Worm (Caenorhabditis elegans) whole organism, L4 larva: ENCODE measurements around the gene eif-2A.
A peak's percentile ranks its signal among the peaks of the same experiment; 100 is the strongest.

Source experiments
- T26A8.4 ChIP-seq: fragments of 200-800 bp; sonication (Bioruptor generic); IDR thresholded peaks from 2 replicates; pipeline ENCODE4 v1.3.6; 2022; ENCODE audit warnings: missing genetic modification characterization, missing compliant biosample characterization
- Y48G9A.11 ChIP-seq: fragments of 200-800 bp; sonication (Bioruptor generic); IDR thresholded peaks from 2 replicates; pipeline ENCODE4 v1.3.6; 2022; ENCODE audit warnings: missing genetic modification reagents, missing genetic modification characterization, missing compliant biosample characterization
- Y75B8A.6 ChIP-seq: fragments of 200-800 bp; sonication (Bioruptor generic); IDR thresholded peaks from 2 replicates; pipeline ENCODE4 v1.3.6; 2022; ENCODE audit warnings: missing genetic modification reagents, missing genetic modification characterization, missing compliant biosample characterization
- aha-1 ChIP-seq: fragments of 150-350 bp; peaks from one replicate; lab custom pipeline; 2014; ENCODE audit warnings: missing biosample characterization, missing genetic modification characterization
- ama-1 ChIP-seq: fragments of 150-350 bp; optimal IDR thresholded peaks from 2 replicates; lab custom pipeline; 2014; ENCODE audit warnings: inconsistent platforms, mixed read lengths
- ceh-32 ChIP-seq: sonication (generic microtip); optimal IDR thresholded peaks from 2 replicates; lab custom pipeline; 2016; ENCODE audit warnings: mild to moderate bottlenecking, missing genetic modification characterization, missing compliant biosample characterization; ENCODE audit not compliant: poor library complexity
- daf-12 ChIP-seq: fragments of 150-350 bp; optimal IDR thresholded peaks from 2 replicates; lab custom pipeline; 2014; ENCODE audit warnings: missing biosample characterization, missing genetic modification reagents, missing genetic modification characterization
- daf-16 ChIP-seq, 3 experiments: sonication (generic microtip); optimal IDR thresholded peaks; 2 replicates each; lab custom pipeline; 2016 to 2017; ENCODE audit warnings: missing genetic modification characterization in 3 of 3, missing genetic modification reagents in 3 of 3, mild to moderate bottlenecking in 2 of 3, missing compliant biosample characterization in 2 of 3, missing biosample characterization in 1 of 3, moderate library complexity in 1 of 3
- daf-8 ChIP-seq: fragments of 200-800 bp; sonication (Bioruptor generic); IDR thresholded peaks from 2 replicates; pipeline ENCODE4 v1.3.6; 2022; ENCODE audit warnings: missing genetic modification characterization, missing compliant biosample characterization
- dmd-6 ChIP-seq: fragments of 200-800 bp; sonication (Bioruptor generic); IDR thresholded peaks from 2 replicates; pipeline ENCODE4 v1.3.6; 2022; ENCODE audit warnings: missing genetic modification reagents, missing genetic modification characterization, missing compliant biosample characterization
- dmd-8 ChIP-seq: fragments of 200-800 bp; sonication (Bioruptor generic); IDR thresholded peaks from 2 replicates; pipeline ENCODE4 v1.3.6; 2022; ENCODE audit warnings: missing genetic modification characterization, missing compliant biosample characterization
- dve-1 ChIP-seq: sonication (generic microtip); optimal IDR thresholded peaks from 2 replicates; lab custom pipeline; 2017; ENCODE audit warnings: antibody characterized with exemption, mild to moderate bottlenecking, missing genetic modification characterization, missing compliant biosample characterization; ENCODE audit not compliant: insufficient read depth
- egl-43 ChIP-seq: fragments of 200-800 bp; sonication (Bioruptor generic); IDR thresholded peaks from 2 replicates; pipeline ENCODE4 v1.3.6; 2022; ENCODE audit warnings: missing genetic modification reagents, missing genetic modification characterization, missing compliant biosample characterization
- hlh-30 ChIP-seq: sonication (generic microtip); optimal IDR thresholded peaks from 2 replicates; lab custom pipeline; 2017; ENCODE audit warnings: antibody characterized with exemption, mild to moderate bottlenecking, missing genetic modification characterization, missing compliant biosample characterization; ENCODE audit not compliant: insufficient read depth
- lin-13 ChIP-seq: fragments of 150-350 bp; optimal IDR thresholded peaks from 2 replicates; lab custom pipeline; 2014; ENCODE audit warnings: missing biosample characterization, missing genetic modification reagents, missing genetic modification characterization
- lin-38 ChIP-seq: fragments of 200-800 bp; sonication (Bioruptor generic); IDR thresholded peaks from 2 replicates; pipeline ENCODE4 v1.3.6; 2022; ENCODE audit warnings: missing genetic modification reagents, missing genetic modification characterization, missing compliant biosample characterization
- lsy-2 ChIP-seq, 2 experiments: fragments of 150-350 bp in 1 of 2; sonication (generic microtip) in 1 of 2; optimal IDR thresholded peaks; 2 replicates each; lab custom pipeline; 2014 to 2017; ENCODE audit warnings: missing biosample characterization in 2 of 2, missing genetic modification characterization in 2 of 2
- madf-9 ChIP-seq: fragments of 200-800 bp; sonication (Bioruptor generic); conservative IDR thresholded peaks from 2 replicates; pipeline ENCODE4 v1.3.6; 2022; ENCODE audit warnings: missing genetic modification reagents, missing genetic modification characterization, missing compliant biosample characterization
- mep-1 ChIP-seq: fragments of 150-350 bp; sonication (generic microtip); optimal IDR thresholded peaks from 3 replicates; lab custom pipeline; 2014; ENCODE audit warnings: missing biosample characterization, missing genetic modification characterization
- mes-2 ChIP-seq: sonication (generic microtip); optimal IDR thresholded peaks from 2 replicates; lab custom pipeline; 2016; ENCODE audit warnings: missing genotype, mild to moderate bottlenecking, missing genetic modification characterization, missing compliant biosample characterization; ENCODE audit not compliant: poor library complexity, severe bottlenecking
- nhr-102 ChIP-seq: sonication (generic microtip); optimal IDR thresholded peaks from 2 replicates; lab custom pipeline; 2016; ENCODE audit warnings: mild to moderate bottlenecking, missing genetic modification characterization, moderate library complexity, missing compliant biosample characterization
- nhr-11 ChIP-seq: fragments of 150-350 bp; optimal IDR thresholded peaks from 2 replicates; lab custom pipeline; 2014; ENCODE audit warnings: missing biosample characterization, missing genetic modification characterization
- nhr-25 ChIP-seq: sonication (generic microtip); optimal IDR thresholded peaks from 2 replicates; lab custom pipeline; 2017; ENCODE audit warnings: missing genetic modification characterization, mild to moderate bottlenecking, missing compliant biosample characterization, antibody characterized with exemption, moderate library complexity, borderline replicate concordance; ENCODE audit not compliant: insufficient read depth
- nhr-48 ChIP-seq: sonication (generic microtip); optimal IDR thresholded peaks from 2 replicates; lab custom pipeline; 2016; ENCODE audit warnings: mild to moderate bottlenecking, missing genetic modification characterization, missing compliant biosample characterization
- pha-4 ChIP-seq, 2 experiments: fragments of 150-350 bp in 1 of 2; fragments of 200-800 bp in 1 of 2; sonication (Bioruptor generic) in 1 of 2; IDR thresholded peaks in 1 of 2; optimal IDR thresholded peaks in 1 of 2; 2 replicates each; pipeline versions ENCODE4 v1.3.6 to Lab custom; 2014 to 2022; ENCODE audit warnings: missing genetic modification characterization in 2 of 2, missing genetic modification reagents in 2 of 2, missing biosample characterization in 1 of 2, missing compliant biosample characterization in 1 of 2
- php-3 ChIP-seq: fragments of 200-800 bp; sonication (Bioruptor generic); IDR thresholded peaks from 2 replicates; pipeline ENCODE4 v1.3.6; 2022; ENCODE audit warnings: missing genetic modification reagents, missing genetic modification characterization, missing compliant biosample characterization
- sdz-12 ChIP-seq: fragments of 200-800 bp; sonication (Bioruptor generic); optimal IDR thresholded peaks from 2 replicates; lab custom pipeline; 2018; ENCODE audit warnings: mild to moderate bottlenecking, missing genetic modification characterization, missing compliant biosample characterization
- snpc-1.2 ChIP-seq: fragments of 200-800 bp; sonication (Bioruptor generic); IDR thresholded peaks from 2 replicates; pipeline ENCODE4 v1.3.6; 2022; ENCODE audit warnings: missing genetic modification reagents, missing genetic modification characterization, missing compliant biosample characterization
- spr-1 ChIP-seq: sonication (generic microtip); optimal IDR thresholded peaks from 2 replicates; lab custom pipeline; 2016; ENCODE audit warnings: mild to moderate bottlenecking, missing genetic modification characterization, missing compliant biosample characterization
- vab-7 ChIP-seq: fragments of 200-800 bp; sonication (Bioruptor generic); IDR thresholded peaks from 2 replicates; pipeline ENCODE4 v1.3.6; 2022; ENCODE audit warnings: missing genetic modification reagents, missing genetic modification characterization, missing compliant biosample characterization
- zfp-3 ChIP-seq: fragments of 200-800 bp; sonication (Bioruptor generic); conservative IDR thresholded peaks from 2 replicates; pipeline ENCODE4 v1.3.6; 2022; ENCODE audit warnings: missing genetic modification reagents, missing genetic modification characterization, missing compliant biosample characterization

The eif-2A gene

ce11 chrII:10447348-10448316 is 31.0 kb downstream of the eif-2A start, which contains the start of gene ZK673.2 (continued):
- peak; percentile 83 for TF ChIP-seq hlh-30 (tag; lab: Kevin White, UChicago)
- no peak for TF ChIP-seq daf-8 (GFP tag; lab: Robert Waterston, UW)
- TF ChIP-seq sdz-12 (GFP tag; lab: Kevin White, UChicago), result no peak
- 0 out of 2 replicates have a peak, but pooled peaks have one; percentile 34 for TF ChIP-seq dmd-8 (GFP tag; lab: Robert Waterston, UW)
- TF ChIP-seq T26A8.4 (GFP tag; lab: Robert Waterston, UW), result peak; percentile 10; the same call in 1 of the 2 replicates
- no peak for TF ChIP-seq Y75B8A.6
- peak; percentile 32; the same call in 1 of the 2 replicates for TF ChIP-seq egl-43 (GFP tag; lab: Robert Waterston, UW)
- peak; percentile 94 for TF ChIP-seq dmd-6
- no peak for TF ChIP-seq ceh-32 (tag; lab: Kevin White, UChicago)
- TF ChIP-seq nhr-48, result peak; percentile 86
- TF ChIP-seq php-3, result peak; percentile 68; the same call in 1 of the 2 replicates
- peak; percentile 42 for TF ChIP-seq mes-2 (tag; lab: Kevin White, UChicago)
- TF ChIP-seq aha-1 (tag; lab: Kevin White, UChicago), result peak; percentile 29
- no peak for TF ChIP-seq lin-13 (GFP tag; lab: Kevin White, UChicago)
- no peak for TF ChIP-seq nhr-25 (tag; lab: Kevin White, UChicago)
- peak; percentile 77 for TF ChIP-seq nhr-11 (tag; lab: Kevin White, UChicago)

- TF ChIP-seq aha-1 (tag; lab: Kevin White, UChicago), result peak; percentile 54
- no peak for TF ChIP-seq pha-4 (GFP tag; IDR thresholded peaks at IDR 0.05; lab: Robert Waterston, UW)
- TF ChIP-seq pha-4 (tag; optimal IDR thresholded peaks at IDR 0.05; lab: Kevin White, UChicago), result no peak
Observed at ce11 chrII:10449707-10450106, 33.1 kb downstream of the eif-2A start, which contains the start of gene lin-56. TSS of gene lin-56 (plus strand) at chrII:10450007.

- peak; percentile 72 for TF ChIP-seq lin-38 (GFP tag; lab: Robert Waterston, UW)
- TF ChIP-seq zfp-3 (GFP tag; lab: Robert Waterston, UW), result peak; percentile 47; the same call in 1 of the 2 replicates
- TF ChIP-seq sdz-12 (GFP tag; lab: Kevin White, UChicago), result peak; percentile 72
- TF ChIP-seq vab-7, result no peak
- no peak for TF ChIP-seq daf-16 (GFP tag; optimal IDR thresholded peaks at IDR 0.05; lab: Kevin White, UChicago)
- peak; percentile 8 for TF ChIP-seq daf-16 (tag; optimal IDR thresholded peaks at IDR 0.05; lab: Kevin White, UChicago)
- TF ChIP-seq dve-1 (tag; lab: Kevin White, UChicago), result peak; percentile 27
- TF ChIP-seq Y48G9A.11 (GFP tag; lab: Robert Waterston, UW), result 0 out of 2 replicates have a peak, but pooled peaks have one; percentile 25
- TF ChIP-seq madf-9, result no peak
- TF ChIP-seq daf-12 (tag; lab: Kevin White, UChicago), result no peak
- peak; percentile 12 for TF ChIP-seq nhr-25 (tag; lab: Kevin White, UChicago)
- no peak for TF ChIP-seq snpc-1.2 (GFP tag; lab: Robert Waterston, UW)
- peak; percentile 68 for TF ChIP-seq mep-1 (tag; lab: Kevin White, UChicago)
- TF ChIP-seq ama-1 (lab: Kevin White, UChicago), result peak; percentile 56
- TF ChIP-seq nhr-102 (tag; lab: Kevin White, UChicago), result peak; percentile 0
- peak; percentile 14 for TF ChIP-seq mes-2 (tag; lab: Kevin White, UChicago)
- TF ChIP-seq nhr-11 (tag; lab: Kevin White, UChicago), result peak; percentile 44
- TF ChIP-seq hlh-30 (tag; lab: Kevin White, UChicago), result peak; percentile 31
- peak in 1 of 2 experiments; percentile 31 for TF ChIP-seq lsy-2 (tag; optimal IDR thresholded peaks at IDR 0.05; lab: Kevin White, UChicago)
- TF ChIP-seq spr-1, result no peak
- peak; percentile 64 for TF ChIP-seq aha-1 (tag; lab: Kevin White, UChicago)
Observed at ce11 chrII:10450335-10450734, 33.7 kb downstream of the eif-2A start.
